Fruit fly (Drosophila melanogaster): ENCODE data around the gene Ent2.

dm6 chr2L:6595027-6595426 is 32.9 kb downstream of the Ent2 start:
- no peak for TF ChIP-seq psq (optimal IDR thresholded peaks at IDR 0.05)
- TF ChIP-seq CG8478 (optimal IDR thresholded peaks at IDR 0.05), result no peak
